Fruit fly (Drosophila melanogaster) whole organism, embryonic: ENCODE data around the gene CG31792.

Source experiments
- BtbVII ChIP-seq: fragments of 200-800 bp; sonication (Bioruptor generic); optimal IDR thresholded peaks from 3 replicates; lab custom pipeline; 2017; ENCODE audit warnings: missing biosample characterization, mild to moderate bottlenecking, missing genetic modification characterization
- CG10565 ChIP-seq: fragments of 200-800 bp; sonication (Bioruptor generic); optimal IDR thresholded peaks from 3 replicates; lab custom pipeline; 2016; ENCODE audit warnings: missing biosample characterization, mild to moderate bottlenecking, missing genetic modification characterization
- CG11723 ChIP-seq: fragments of 200-800 bp; sonication (Bioruptor generic); optimal IDR thresholded peaks from 2 replicates; lab custom pipeline; 2017; ENCODE audit warnings: missing biosample characterization, mild to moderate bottlenecking, missing genetic modification characterization
- CG12104 ChIP-seq: fragments of 200-800 bp; sonication (Bioruptor generic); optimal IDR thresholded peaks from 3 replicates; lab custom pipeline; 2016; ENCODE audit warnings: missing biosample characterization, missing genetic modification characterization
- CG12299 ChIP-seq: fragments of 200-800 bp; sonication (Bioruptor generic); optimal IDR thresholded peaks from 2 replicates; lab custom pipeline; 2018; ENCODE audit warnings: missing biosample characterization, mild to moderate bottlenecking, missing genetic modification characterization
- CG14965 ChIP-seq: fragments of 200-800 bp; sonication (Bioruptor generic); optimal IDR thresholded peaks from 2 replicates; lab custom pipeline; 2016; ENCODE audit warnings: missing biosample characterization, missing genetic modification characterization, borderline replicate concordance
- CG15601 ChIP-seq: fragments of 200-800 bp; sonication (Bioruptor generic); optimal IDR thresholded peaks from 3 replicates; lab custom pipeline; 2019; ENCODE audit warnings: missing biosample characterization, mild to moderate bottlenecking, missing genetic modification characterization, moderate library complexity
- CG17568 ChIP-seq: fragments of 200-800 bp; sonication (Bioruptor generic); optimal IDR thresholded peaks from 2 replicates; lab custom pipeline; 2018; ENCODE audit warnings: missing biosample characterization, mild to moderate bottlenecking, missing genetic modification characterization, moderate library complexity
- CG17802 ChIP-seq: fragments of 200-800 bp; sonication (Bioruptor generic); optimal IDR thresholded peaks from 2 replicates; lab custom pipeline; 2018; ENCODE audit warnings: missing biosample characterization, mild to moderate bottlenecking, missing genetic modification characterization, moderate library complexity
- CG17912 ChIP-seq: fragments of 200-800 bp; sonication (Bioruptor generic); optimal IDR thresholded peaks from 2 replicates; lab custom pipeline; 2018; ENCODE audit warnings: missing biosample characterization, mild to moderate bottlenecking, missing genetic modification characterization
- CG18262 ChIP-seq: fragments of 200-800 bp; optimal IDR thresholded peaks from 3 replicates; lab custom pipeline; 2019; ENCODE audit warnings: missing biosample characterization, mild to moderate bottlenecking, missing genetic modification characterization, moderate library complexity
- CG32772 ChIP-seq: fragments of 200-800 bp; sonication (Bioruptor generic); IDR thresholded peaks from 2 replicates; pipeline ENCODE4 v1.3.6; 2022; ENCODE audit warnings: missing biosample characterization, missing genetic modification characterization
- CG4707 ChIP-seq: fragments of 200-800 bp; sonication (Bioruptor generic); optimal IDR thresholded peaks from 2 replicates; lab custom pipeline; 2018; ENCODE audit warnings: missing biosample characterization, mild to moderate bottlenecking, missing genetic modification characterization, moderate library complexity
- CG4820 ChIP-seq: fragments of 200-800 bp; sonication (Bioruptor generic); optimal IDR thresholded peaks from 3 replicates; lab custom pipeline; 2016; ENCODE audit warnings: missing biosample characterization, missing genetic modification characterization
- CG6175 ChIP-seq: fragments of 200-800 bp; sonication (Bioruptor generic); IDR thresholded peaks from 3 replicates; pipeline ENCODE4 v1.3.6; 2022; ENCODE audit warnings: missing biosample characterization, missing genetic modification characterization
- CG6683 ChIP-seq: fragments of 200-800 bp; sonication (Bioruptor generic); optimal IDR thresholded peaks from 2 replicates; lab custom pipeline; 2017; ENCODE audit warnings: missing biosample characterization, mild to moderate bottlenecking, missing genetic modification characterization, missing genetic modification reagents
- CG7556 ChIP-seq: fragments of 200-800 bp; sonication (Bioruptor generic); optimal IDR thresholded peaks from 2 replicates; lab custom pipeline; 2017; ENCODE audit warnings: missing biosample characterization, mild to moderate bottlenecking, missing genetic modification characterization
- CG8089 ChIP-seq: fragments of 200-800 bp; sonication (Bioruptor generic); optimal IDR thresholded peaks from 3 replicates; lab custom pipeline; 2016; ENCODE audit warnings: missing biosample characterization, missing genetic modification characterization
- CG8359 ChIP-seq: fragments of 200-800 bp; sonication (Bioruptor generic); optimal IDR thresholded peaks from 2 replicates; lab custom pipeline; 2017; ENCODE audit warnings: missing biosample characterization, mild to moderate bottlenecking, missing genetic modification characterization, borderline replicate concordance
- CG9437 ChIP-seq: fragments of 200-800 bp; sonication (Bioruptor generic); optimal IDR thresholded peaks from 2 replicates; lab custom pipeline; 2018; ENCODE audit warnings: missing biosample characterization, mild to moderate bottlenecking, missing genetic modification characterization
- D19A ChIP-seq: fragments of 200-800 bp; optimal IDR thresholded peaks from 3 replicates; lab custom pipeline; 2019; ENCODE audit warnings: missing biosample characterization, mild to moderate bottlenecking, missing genetic modification characterization, moderate library complexity
- D19B ChIP-seq: fragments of 200-800 bp; sonication (Bioruptor generic); optimal IDR thresholded peaks from 2 replicates; lab custom pipeline; 2017; ENCODE audit warnings: missing biosample characterization, mild to moderate bottlenecking, missing genetic modification characterization
- Dip3 ChIP-seq: fragments of 200-800 bp; sonication (Bioruptor generic); optimal IDR thresholded peaks from 3 replicates; lab custom pipeline; 2016; ENCODE audit warnings: missing biosample characterization, missing genetic modification characterization
- Fer3 ChIP-seq: fragments of 200-800 bp; sonication (Bioruptor generic); optimal IDR thresholded peaks from 2 replicates; lab custom pipeline; 2018; ENCODE audit warnings: missing biosample characterization, mild to moderate bottlenecking, missing genetic modification characterization, moderate library complexity
- GATAe ChIP-seq: fragments of 200-800 bp; sonication (Bioruptor generic); conservative IDR thresholded peaks from 2 replicates; pipeline ENCODE4 v1.3.6; 2022; ENCODE audit warnings: missing biosample characterization, missing genetic modification characterization
- HLH3B ChIP-seq: fragments of 200-800 bp; sonication (Bioruptor generic); IDR thresholded peaks from 2 replicates; pipeline ENCODE4 v1.3.6; 2022; ENCODE audit warnings: missing biosample characterization, missing genetic modification characterization
- Lim3 ChIP-seq: fragments of 200-800 bp; sonication (Bioruptor generic); IDR thresholded peaks from 2 replicates; pipeline ENCODE4 v1.3.6; 2022; ENCODE audit warnings: missing biosample characterization, missing genetic modification characterization
- Mes4 ChIP-seq: fragments of 200-800 bp; sonication (Bioruptor generic); optimal IDR thresholded peaks from 2 replicates; lab custom pipeline; 2016; ENCODE audit warnings: missing biosample characterization, missing genetic modification characterization
- Nf-YA ChIP-seq: fragments of 200-800 bp; sonication (Bioruptor generic); IDR thresholded peaks from 2 replicates; pipeline ENCODE4 v1.3.6; 2022; ENCODE audit warnings: missing biosample characterization, missing genetic modification characterization
- Opbp ChIP-seq: fragments of 200-800 bp; sonication (Bioruptor generic); IDR thresholded peaks from 3 replicates; pipeline ENCODE4 v1.3.6; 2022; ENCODE audit warnings: missing biosample characterization, missing genetic modification characterization; ENCODE audit not compliant: partially characterized antibody
- Side ChIP-seq: fragments of 200-800 bp; sonication (Bioruptor generic); optimal IDR thresholded peaks from 2 replicates; lab custom pipeline; 2016; ENCODE audit warnings: missing biosample characterization, missing genetic modification characterization
- Stat92E ChIP-seq, 3 experiments: fragments of >200 bp in 2 of 3; fragments of 200-800 bp in 1 of 3; sonication (Bioruptor generic) in 1 of 3; optimal IDR thresholded peaks; 2 replicates each; lab custom pipeline; 2017 to 2019; ENCODE audit warnings: missing biosample characterization in 3 of 3, missing genetic modification characterization in 3 of 3, mild to moderate bottlenecking in 1 of 3, moderate library complexity in 1 of 3
- TFAM ChIP-seq: fragments of 200-800 bp; sonication (Bioruptor generic); optimal IDR thresholded peaks from 2 replicates; lab custom pipeline; 2017; ENCODE audit warnings: missing biosample characterization, missing genetic modification characterization, inconsistent platforms
- aop ChIP-seq: fragments of 200-800 bp; sonication (Bioruptor generic); IDR thresholded peaks from 2 replicates; pipeline ENCODE4 v1.3.6; 2022; ENCODE audit warnings: missing biosample characterization, missing genetic modification characterization
- ato ChIP-seq: fragments of 200-800 bp; sonication (Bioruptor generic); IDR thresholded peaks from 2 replicates; pipeline ENCODE4 v1.3.6; 2022; ENCODE audit warnings: missing biosample characterization, missing genetic modification characterization; ENCODE audit not compliant: partially characterized antibody
- bab2 ChIP-seq: fragments of 200-800 bp; sonication (Bioruptor generic); optimal IDR thresholded peaks from 2 replicates; lab custom pipeline; 2016; ENCODE audit warnings: missing biosample characterization, missing genetic modification characterization
- cas ChIP-seq: fragments of 200-800 bp; sonication (Bioruptor generic); IDR thresholded peaks from 2 replicates; pipeline ENCODE4 v1.3.6; 2022; ENCODE audit warnings: missing biosample characterization, missing genetic modification characterization
- chinmo ChIP-seq: fragments of 200-800 bp; sonication (Bioruptor generic); IDR thresholded peaks from 4 replicates; pipeline ENCODE4 v1.3.6; 2022; ENCODE audit warnings: missing biosample characterization, missing genetic modification characterization; ENCODE audit not compliant: partially characterized antibody
- cwo ChIP-seq: fragments of 200-800 bp; sonication (Bioruptor generic); optimal IDR thresholded peaks from 3 replicates; lab custom pipeline; 2017; ENCODE audit warnings: missing biosample characterization, missing genetic modification characterization, mild to moderate bottlenecking, moderate library complexity, missing genetic modification reagents
- da ChIP-seq: fragments of 200-800 bp; sonication (Bioruptor generic); optimal IDR thresholded peaks from 2 replicates; lab custom pipeline; 2016; ENCODE audit warnings: missing biosample characterization, missing genetic modification characterization
- dmrt99B ChIP-seq: fragments of 200-800 bp; sonication (Bioruptor generic); optimal IDR thresholded peaks from 2 replicates; lab custom pipeline; 2018; ENCODE audit warnings: missing biosample characterization, mild to moderate bottlenecking, missing genetic modification characterization, moderate library complexity
- eyg ChIP-seq: fragments of 200-800 bp; sonication (Bioruptor generic); optimal IDR thresholded peaks from 3 replicates; lab custom pipeline; 2016; ENCODE audit warnings: missing biosample characterization, missing genetic modification characterization
- fd64A ChIP-seq: fragments of 200-800 bp; sonication (Bioruptor generic); optimal IDR thresholded peaks from 3 replicates; lab custom pipeline; 2018; ENCODE audit warnings: missing biosample characterization, mild to moderate bottlenecking, missing genetic modification characterization
- kay ChIP-seq: fragments of 200-800 bp; sonication (Bioruptor generic); optimal IDR thresholded peaks from 2 replicates; lab custom pipeline; 2016; ENCODE audit warnings: missing biosample characterization, missing genetic modification characterization
- lmd ChIP-seq: fragments of 200-800 bp; sonication (Bioruptor generic); IDR thresholded peaks from 2 replicates; pipeline ENCODE4 v1.3.6; 2022; ENCODE audit warnings: missing biosample characterization, missing genetic modification characterization
- peb ChIP-seq: fragments of 200-800 bp; sonication (Bioruptor generic); IDR thresholded peaks from 2 replicates; pipeline ENCODE4 v1.3.6; 2022; ENCODE audit warnings: missing biosample characterization, missing genetic modification characterization
- pros ChIP-seq: fragments of 200-800 bp; sonication (Bioruptor generic); optimal IDR thresholded peaks from 3 replicates; lab custom pipeline; 2019; ENCODE audit warnings: missing biosample characterization, mild to moderate bottlenecking, missing genetic modification characterization, moderate library complexity
- sob ChIP-seq: fragments of 200-800 bp; sonication (Bioruptor generic); IDR thresholded peaks from 2 replicates; pipeline ENCODE4 v1.3.6; 2022; ENCODE audit warnings: missing biosample characterization, missing genetic modification characterization
- yki ChIP-seq: fragments of >200 bp; optimal IDR thresholded peaks from 3 replicates; lab custom pipeline; 2018
- z ChIP-seq: fragments of 200-800 bp; sonication (Bioruptor generic); IDR thresholded peaks from 3 replicates; pipeline ENCODE4 v1.3.6; 2022; ENCODE audit warnings: missing biosample characterization, missing genetic modification characterization

CG31792 gene

dm6 chr2L:19009130-19009529 lies 11.9 kb downstream of the CG31792 start, which contains the start of gene RpL30 (continued):
- TF ChIP-seq CG6175 (GFP tag; lab: Robert Waterston, UW) (peak; percentile 82; the same call in 2 of the 3 replicates), da (GFP tag; lab: Kevin White, UChicago) (peak; percentile 88), CG18262 (peak; percentile 79), CG15601 (tag; lab: Kevin White, UChicago) (peak; percentile 94), CG8089 (peak; percentile 92), CG12104 (GFP tag; lab: Kevin White, UChicago) (peak; percentile 91), Opbp (GFP tag; lab: Robert Waterston, UW) (peak; percentile 78), CG11723 (peak; percentile 89), CG17802 (tag; lab: Kevin White, UChicago) (peak; percentile 62), eyg (GFP tag; lab: Kevin White, UChicago) (peak; percentile 86), lmd (GFP tag; lab: Robert Waterston, UW) (peak; percentile 72), peb (GFP tag; lab: Robert Waterston, UW) (peak; percentile 42; the same call in 1 of the 2 replicates), CG10565 (GFP tag; lab: Kevin White, UChicago) (peak; percentile 35), kay (GFP tag; lab: Kevin White, UChicago) (peak; percentile 59), CG7556 (GFP tag; lab: Kevin White, UChicago) (peak; percentile 82), Lim3 (GFP tag; lab: Robert Waterston, UW) (no peak), bab2 (GFP tag; lab: Kevin White, UChicago) (peak; percentile 69), CG17568 (peak; percentile 91), Side (peak; percentile 93), CG12299 (tag; lab: Kevin White, UChicago) (peak; percentile 92), Mes4 (GFP tag; lab: Kevin White, UChicago) (peak; percentile 98), Nf-YA (GFP tag; lab: Robert Waterston, UW) (peak; percentile 79; the same call in 1 of the 2 replicates), pros (GFP tag; lab: Kevin White, UChicago) (peak; percentile 31), CG32772 (GFP tag; lab: Robert Waterston, UW) (peak; percentile 41; the same call in 1 of the 2 replicates), CG9437 (GFP tag; lab: Kevin White, UChicago) (peak; percentile 67), aop (GFP tag; lab: Robert Waterston, UW) (peak; percentile 62), CG6683 (GFP tag; lab: Kevin White, UChicago) (peak; percentile 92), CG4820 (GFP tag; lab: Kevin White, UChicago) (peak; percentile 74), CG14965 (GFP tag; lab: Kevin White, UChicago) (peak; percentile 85), dmrt99B (tag; lab: Kevin White, UChicago) (peak; percentile 76), cwo (GFP tag; lab: Kevin White, UChicago) (peak; percentile 79), yki (lab: Kevin White, UChicago) (no peak), D19B (GFP tag; lab: Kevin White, UChicago) (peak; percentile 42), CG4707 (GFP tag; lab: Kevin White, UChicago) (peak; percentile 94), GATAe (GFP tag; lab: Robert Waterston, UW) (peak; percentile 68; the same call in 1 of the 2 replicates), TFAM (GFP tag; lab: Kevin White, UChicago) (peak; percentile 69), BtbVII (GFP tag; lab: Kevin White, UChicago) (peak; percentile 95), cas (peak; percentile 55; the same call in 1 of the 2 replicates), CG17912 (peak; percentile 95), D19A (tag; lab: Kevin White, UChicago) (peak; percentile 45), Fer3 (tag; lab: Kevin White, UChicago) (peak; percentile 92), z (peak; percentile 71; the same call in 2 of the 3 replicates), sob (GFP tag; lab: Robert Waterston, UW) (peak; percentile 93), Stat92E (GFP tag; optimal IDR thresholded peaks at IDR 0.05; lab: Kevin White, UChicago) (peak in 1 of 3 experiments; percentile 90), CG8359 (GFP tag; lab: Kevin White, UChicago) (peak; percentile 74), HLH3B (GFP tag; lab: Robert Waterston, UW) (peak; percentile 80), Dip3 (GFP tag; lab: Kevin White, UChicago) (peak; percentile 78), fd64A (peak; percentile 93), ato (GFP tag; lab: Robert Waterston, UW) (peak; percentile 40; the same call in 1 of the 2 replicates), chinmo (GFP tag; lab: Robert Waterston, UW) (peak; percentile 86; the same call in 3 of the 4 replicates)
